Worm (Caenorhabditis elegans) whole organism, L3 larva: ENCODE results near the gene C15C7.4.

ENCODE experiments used
- R02D3.7 ChIP-seq: fragments of 150-350 bp; optimal IDR thresholded peaks from 2 replicates; lab custom pipeline; 2014; ENCODE audit warnings: missing biosample characterization, missing genetic modification characterization
- ama-1 ChIP-seq: fragments of 150-350 bp; optimal IDR thresholded peaks from 2 replicates; lab custom pipeline; 2018
- ceh-16 ChIP-seq: sonication (generic microtip); optimal IDR thresholded peaks from 2 replicates; lab custom pipeline; 2017; ENCODE audit warnings: missing biosample characterization, missing genetic modification characterization
- ceh-28 ChIP-seq: fragments of 150-350 bp; optimal IDR thresholded peaks from 2 replicates; lab custom pipeline; 2014; ENCODE audit warnings: missing biosample characterization, missing genetic modification reagents, missing genetic modification characterization
- ceh-82 ChIP-seq: fragments of 150-350 bp; optimal IDR thresholded peaks from 2 replicates; lab custom pipeline; 2014; ENCODE audit warnings: missing biosample characterization, missing genetic modification characterization
- daf-12 ChIP-seq: fragments of 150-350 bp; optimal IDR thresholded peaks from 2 replicates; lab custom pipeline; 2014; ENCODE audit warnings: missing biosample characterization, missing genetic modification reagents, missing genetic modification characterization
- egl-5 ChIP-seq: fragments of 150-350 bp; optimal IDR thresholded peaks from 2 replicates; lab custom pipeline; 2017; ENCODE audit warnings: missing biosample characterization, missing genetic modification reagents, missing genetic modification characterization, inconsistent platforms
- elt-1 ChIP-seq: fragments of 150-350 bp; optimal IDR thresholded peaks from 2 replicates; lab custom pipeline; 2014; ENCODE audit warnings: missing biosample characterization, missing genetic modification characterization
- elt-2 ChIP-seq: sonication (generic microtip); optimal IDR thresholded peaks from 2 replicates; lab custom pipeline; 2016; ENCODE audit warnings: missing genetic modification reagents, mild to moderate bottlenecking, missing genetic modification characterization, missing compliant biosample characterization
- fkh-10 ChIP-seq: sonication (generic microtip); optimal IDR thresholded peaks from 2 replicates; lab custom pipeline; 2017; ENCODE audit warnings: missing biosample characterization, missing genetic modification reagents, missing genetic modification characterization
- hmg-11 ChIP-seq: sonication (generic microtip); optimal IDR thresholded peaks from 2 replicates; lab custom pipeline; 2016; ENCODE audit warnings: missing genetic modification characterization, missing compliant biosample characterization
- lin-15B ChIP-seq: fragments of 150-350 bp; optimal IDR thresholded peaks from 2 replicates; lab custom pipeline; 2014; ENCODE audit warnings: missing biosample characterization, missing genetic modification characterization
- lin-39 ChIP-seq: fragments of 150-350 bp; optimal IDR thresholded peaks from 2 replicates; lab custom pipeline; 2018; ENCODE audit warnings: missing biosample characterization, missing genetic modification reagents, missing genetic modification characterization
- lsy-12 ChIP-seq: sonication (generic microtip); optimal IDR thresholded peaks from 2 replicates; lab custom pipeline; 2016; ENCODE audit warnings: mild to moderate bottlenecking, missing genetic modification characterization, missing compliant biosample characterization
- mdl-1 ChIP-seq: fragments of 150-350 bp; optimal IDR thresholded peaks from 2 replicates; lab custom pipeline; 2014; ENCODE audit warnings: missing biosample characterization, missing genetic modification characterization
- nfya-1 ChIP-seq: sonication (generic microtip); optimal IDR thresholded peaks from 2 replicates; lab custom pipeline; 2017; ENCODE audit warnings: missing genetic modification characterization, mild to moderate bottlenecking, missing compliant biosample characterization, antibody characterized with exemption, moderate library complexity; ENCODE audit not compliant: insufficient read depth
- nhr-12 ChIP-seq: fragments of 150-350 bp; optimal IDR thresholded peaks from 2 replicates; lab custom pipeline; 2014; ENCODE audit warnings: missing biosample characterization, missing genetic modification characterization
- nhr-23 ChIP-seq: fragments of 150-350 bp; optimal IDR thresholded peaks from 2 replicates; lab custom pipeline; 2014; ENCODE audit warnings: missing biosample characterization, missing genetic modification reagents, missing genetic modification characterization
- nhr-25 ChIP-seq: sonication (generic microtip); optimal IDR thresholded peaks from 2 replicates; lab custom pipeline; 2017; ENCODE audit warnings: missing biosample characterization, missing genetic modification characterization
- nhr-28 ChIP-seq: fragments of 150-350 bp; optimal IDR thresholded peaks from 2 replicates; lab custom pipeline; 2014; ENCODE audit warnings: missing biosample characterization, missing genetic modification characterization
- nhr-43 ChIP-seq: sonication (generic microtip); optimal IDR thresholded peaks from 2 replicates; lab custom pipeline; 2016; ENCODE audit warnings: mild to moderate bottlenecking, missing genetic modification characterization, missing compliant biosample characterization; ENCODE audit not compliant: poor library complexity, severe bottlenecking
- nhr-67 ChIP-seq: fragments of 150-350 bp; optimal IDR thresholded peaks from 2 replicates; lab custom pipeline; 2014; ENCODE audit warnings: missing biosample characterization, missing genetic modification characterization
- nhr-76 ChIP-seq: fragments of 150-350 bp; sonication (generic microtip); optimal IDR thresholded peaks from 5 replicates; lab custom pipeline; 2014; ENCODE audit warnings: missing biosample characterization, missing genetic modification characterization
- nhr-77 ChIP-seq: fragments of 150-350 bp; optimal IDR thresholded peaks from 2 replicates; lab custom pipeline; 2014; ENCODE audit warnings: missing biosample characterization, missing genetic modification characterization
- pha-4 ChIP-seq: fragments of 150-350 bp; optimal IDR thresholded peaks from 2 replicates; lab custom pipeline; 2014; ENCODE audit warnings: missing biosample characterization, missing genetic modification reagents, missing genetic modification characterization
- pqm-1 ChIP-seq: fragments of 150-350 bp; optimal IDR thresholded peaks from 2 replicates; lab custom pipeline; 2017; ENCODE audit warnings: missing biosample characterization, missing genetic modification characterization, inconsistent platforms
- sea-2 ChIP-seq: fragments of 150-350 bp; sonication (generic microtip); optimal IDR thresholded peaks from 4 replicates; lab custom pipeline; 2014; ENCODE audit warnings: missing biosample characterization, missing genetic modification reagents, missing genetic modification characterization
- skn-1 ChIP-seq: fragments of 150-350 bp; optimal IDR thresholded peaks from 2 replicates; lab custom pipeline; 2014; ENCODE audit warnings: missing biosample characterization, missing genetic modification characterization
- snpc-4 ChIP-seq: fragments of 150-350 bp; optimal IDR thresholded peaks from 2 replicates; lab custom pipeline; 2014; ENCODE audit warnings: missing biosample characterization, missing genetic modification characterization
- tbx-2 ChIP-seq: sonication (generic microtip); optimal IDR thresholded peaks from 2 replicates; lab custom pipeline; 2016; ENCODE audit warnings: mild to moderate bottlenecking, missing genetic modification characterization, missing compliant biosample characterization
- zag-1 ChIP-seq: fragments of 150-350 bp; optimal IDR thresholded peaks from 2 replicates; lab custom pipeline; 2014; ENCODE audit warnings: missing biosample characterization, missing genetic modification characterization
- ztf-4 ChIP-seq: fragments of 150-350 bp; optimal IDR thresholded peaks from 2 replicates; lab custom pipeline; 2014; ENCODE audit warnings: missing biosample characterization, missing genetic modification characterization

C15C7.4 gene

ce11 chrX:3102817-3103216 lies 42.5 kb upstream of the C15C7.4 start:
- TF ChIP-seq ceh-28 (peak; percentile 21), nhr-12 (tag; lab: Kevin White, UChicago) (no peak), hmg-11 (peak; percentile 48), daf-12 (no peak), lin-39 (peak; percentile 67), nfya-1 (tag; lab: Kevin White, UChicago) (peak; percentile 63), mdl-1 (tag; lab: Kevin White, UChicago) (no peak), elt-1 (no peak), lsy-12 (tag; lab: Kevin White, UChicago) (no peak), elt-2 (tag; lab: Kevin White, UChicago) (peak; percentile 28), sea-2 (no peak), snpc-4 (tag; lab: Kevin White, UChicago) (peak; percentile 1), egl-5 (tag; lab: Kevin White, UChicago) (peak; percentile 7), pha-4 (tag; lab: Kevin White, UChicago) (no peak)

DNA sequence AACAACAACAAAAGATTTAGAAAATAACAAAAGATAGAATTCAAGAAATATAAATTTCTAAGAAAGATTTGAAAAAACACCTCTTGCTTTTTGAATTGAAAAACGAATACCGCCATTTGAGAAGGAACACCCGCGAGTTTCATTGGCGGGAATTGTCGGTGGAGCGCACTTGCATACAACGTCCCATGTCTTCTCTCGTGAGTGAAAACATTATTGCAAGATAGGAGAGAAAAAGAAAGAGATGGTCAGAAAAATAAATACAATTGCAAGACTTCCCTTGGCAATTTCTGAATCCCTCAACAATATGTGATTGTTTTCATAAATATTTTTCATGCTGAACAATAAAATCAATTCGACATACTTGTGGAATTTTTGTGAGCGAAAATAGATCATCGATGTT lies 39.2 kb upstream of the C15C7.4 start, which contains the start of gene K10B3.5:
TSS of gene K10B3.5 (minus strand) at position 343 of the 400 bp plus-strand sequence.
- no peak for TF ChIP-seq lsy-12 (tag; lab: Kevin White, UChicago)
- TF ChIP-seq hmg-11: peak; percentile 65
- peak; percentile 81 for TF ChIP-seq nhr-25
- peak; percentile 73 for TF ChIP-seq nfya-1 (tag; lab: Kevin White, UChicago)
- TF ChIP-seq nhr-43 (tag; lab: Kevin White, UChicago): peak; percentile 46
- TF ChIP-seq nhr-23 (tag; lab: Kevin White, UChicago): peak; percentile 54
- TF ChIP-seq snpc-4 (tag; lab: Kevin White, UChicago): peak; percentile 78
- TF ChIP-seq lin-15B (tag; lab: Kevin White, UChicago): peak; percentile 47
- no peak for TF ChIP-seq elt-1
- TF ChIP-seq lin-39: peak; percentile 77
- peak; percentile 73 for TF ChIP-seq egl-5 (tag; lab: Kevin White, UChicago)
- TF ChIP-seq ama-1 (lab: Kevin White, UChicago): peak; percentile 33
- TF ChIP-seq skn-1: peak; percentile 4
- peak; percentile 50 for TF ChIP-seq elt-2 (tag; lab: Kevin White, UChicago)
- TF ChIP-seq nhr-67: no peak
- TF ChIP-seq mdl-1 (tag; lab: Kevin White, UChicago): no peak
- TF ChIP-seq pqm-1 (tag; lab: Kevin White, UChicago): peak; percentile 11
- peak; percentile 87 for TF ChIP-seq pha-4 (tag; lab: Kevin White, UChicago)
- TF ChIP-seq, all 47 proteins: peak for 14

- TF ChIP-seq ztf-4 (tag; lab: Kevin White, UChicago): no peak
- TF ChIP-seq nhr-28 (tag; lab: Kevin White, UChicago): no peak
- no peak for TF ChIP-seq tbx-2 (tag; lab: Kevin White, UChicago)
- TF ChIP-seq nfya-1 (tag; lab: Kevin White, UChicago): peak; percentile 9
Observed at ce11 chrX:3108603-3109002, 36.8 kb upstream of the C15C7.4 start.

DNA sequence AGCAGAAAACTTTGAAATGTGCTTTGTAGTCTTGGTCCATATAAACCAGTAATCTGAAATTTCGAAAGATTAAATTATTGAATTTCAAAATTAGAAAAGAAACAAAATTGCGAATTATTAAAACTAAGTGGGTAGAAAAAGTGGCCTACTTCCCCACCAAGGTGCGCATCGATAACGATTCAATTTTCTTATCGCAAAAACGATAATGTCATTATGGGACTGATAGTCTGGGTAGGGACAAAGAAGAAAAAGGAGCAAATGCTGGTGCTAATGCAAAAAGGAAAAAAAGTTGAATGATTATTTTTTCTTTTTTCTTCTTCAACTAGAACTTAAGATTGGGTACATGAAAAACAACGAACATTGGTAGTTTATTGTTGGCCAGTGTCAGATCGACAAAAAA lies 34.8 kb upstream of the C15C7.4 start, which contains the start of gene gpcp-1:
TSS of gene gpcp-1 (minus strand) at position 53 of the 400 bp plus-strand sequence.
- TF ChIP-seq lin-39 (no peak), pha-4 (tag; lab: Kevin White, UChicago) (peak; percentile 20), nfya-1 (tag; lab: Kevin White, UChicago) (no peak), elt-2 (tag; lab: Kevin White, UChicago) (peak; percentile 91), ceh-16 (tag; lab: Kevin White, UChicago) (no peak), pqm-1 (tag; lab: Kevin White, UChicago) (peak; percentile 61)

- peak; percentile 8 for TF ChIP-seq snpc-4 (tag; lab: Kevin White, UChicago)
- peak; percentile 64 for TF ChIP-seq fkh-10 (GFP tag; lab: Kevin White, UChicago)
- peak; percentile 54 for TF ChIP-seq nfya-1 (tag; lab: Kevin White, UChicago)
- TF ChIP-seq nhr-76: no peak
- no peak for TF ChIP-seq ztf-4 (tag; lab: Kevin White, UChicago)
- TF ChIP-seq zag-1 (tag; lab: Kevin White, UChicago): no peak
- TF ChIP-seq nhr-77: no peak
- no peak for TF ChIP-seq R02D3.7 (tag; lab: Kevin White, UChicago)
- TF ChIP-seq skn-1: no peak
- TF ChIP-seq nhr-43 (tag; lab: Kevin White, UChicago): peak; percentile 19
- TF ChIP-seq lin-39: peak; percentile 4
- peak; percentile 47 for TF ChIP-seq ama-1 (lab: Kevin White, UChicago)
- peak; percentile 33 for TF ChIP-seq hmg-11
- no peak for TF ChIP-seq ceh-82
Observed at ce11 chrX:3111066-3111465, 34.3 kb upstream of the C15C7.4 start.
